Worm (Caenorhabditis elegans) whole organism, L1 larva: ENCODE measurements around the gene tbx-11.
A peak's percentile ranks its signal among the peaks of the same experiment; 100 is the strongest.

Experiments used
- lin-14 ChIP-seq: fragments of 200-800 bp; sonication (Bioruptor generic); optimal IDR thresholded peaks from 2 replicates; lab custom pipeline; 2018; ENCODE audit warnings: mild to moderate bottlenecking, missing genetic modification characterization, moderate library complexity, missing compliant biosample characterization
- nhr-76 ChIP-seq: sonication (generic microtip); optimal IDR thresholded peaks from 2 replicates; lab custom pipeline; 2017; ENCODE audit warnings: missing biosample characterization, missing genetic modification characterization
- snu-23 ChIP-seq: sonication (generic microtip); optimal IDR thresholded peaks from 2 replicates; lab custom pipeline; 2016; ENCODE audit warnings: missing genetic modification characterization, missing compliant biosample characterization

DNA sequence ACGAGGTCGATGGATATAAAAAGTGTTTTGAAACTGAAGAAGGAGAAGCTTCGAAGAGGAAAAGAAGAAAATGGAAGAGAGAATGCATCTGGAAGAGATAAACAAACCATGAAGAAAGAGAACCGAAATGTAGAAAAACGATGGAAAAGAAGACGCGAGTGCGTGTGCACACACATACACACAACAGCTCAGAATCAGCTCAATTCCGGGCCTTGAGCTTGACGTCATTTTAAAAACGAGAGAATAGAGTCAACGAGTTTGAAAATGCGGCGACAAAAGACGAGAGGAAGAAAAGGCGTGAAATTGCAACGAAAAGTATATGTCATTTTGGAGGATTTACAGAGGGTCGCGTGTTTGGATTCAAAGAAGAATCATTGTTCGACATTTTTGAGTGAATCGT, 47.2 kb downstream of the tbx-11 start:
- TF ChIP-seq nhr-76 (tag; lab: Kevin White, UChicago), result no peak
- TF ChIP-seq lin-14, result peak; percentile 80
- TF ChIP-seq snu-23 (GFP tag; lab: Kevin White, UChicago), result peak; percentile 25
